Fruit fly (Drosophila melanogaster) whole organism, prepupa: ENCODE data around the gene Act88F.

Source experiments
- Blimp-1 ChIP-seq: fragments of 200-800 bp; sonication (Bioruptor generic); optimal IDR thresholded peaks from 3 replicates; lab custom pipeline; 2017; ENCODE audit warnings: missing biosample characterization, missing genetic modification characterization, mild to moderate bottlenecking, moderate library complexity, missing genetic modification reagents
- CG10631 ChIP-seq: fragments of 200-800 bp; sonication (Bioruptor generic); optimal IDR thresholded peaks from 2 replicates; lab custom pipeline; 2016; ENCODE audit warnings: missing biosample characterization, missing genetic modification characterization
- CG10669 ChIP-seq: fragments of 200-800 bp; sonication (Bioruptor generic); optimal IDR thresholded peaks from 3 replicates; lab custom pipeline; 2018; ENCODE audit warnings: missing biosample characterization, mild to moderate bottlenecking, missing genetic modification characterization, moderate library complexity
- CG11294 ChIP-seq: fragments of 200-800 bp; sonication (Bioruptor generic); IDR thresholded peaks from 2 replicates; pipeline ENCODE4 v1.3.6; 2022; ENCODE audit warnings: missing biosample characterization, missing genetic modification characterization
- CG11762 ChIP-seq: fragments of 200-800 bp; sonication (Bioruptor generic); optimal IDR thresholded peaks from 3 replicates; lab custom pipeline; 2016; ENCODE audit warnings: missing biosample characterization, missing genetic modification characterization; ENCODE audit not compliant: insufficient read depth
- CG11902 ChIP-seq: fragments of 200-800 bp; sonication (Bioruptor generic); optimal IDR thresholded peaks from 3 replicates; lab custom pipeline; 2016; ENCODE audit warnings: missing biosample characterization, missing genetic modification characterization
- CG1621 ChIP-seq: fragments of 200-800 bp; sonication (Bioruptor generic); optimal IDR thresholded peaks from 3 replicates; lab custom pipeline; 2018; ENCODE audit warnings: missing biosample characterization, mild to moderate bottlenecking, missing genetic modification characterization
- CG16779 ChIP-seq: fragments of 200-800 bp; sonication (Bioruptor generic); optimal IDR thresholded peaks from 3 replicates; lab custom pipeline; 2017; ENCODE audit warnings: missing biosample characterization, mild to moderate bottlenecking, missing genetic modification characterization
- CG31627 ChIP-seq: fragments of 200-800 bp; sonication (Bioruptor generic); optimal IDR thresholded peaks from 3 replicates; lab custom pipeline; 2016; ENCODE audit warnings: missing biosample characterization, missing genetic modification characterization
- CG32006 ChIP-seq: fragments of 200-800 bp; sonication (Bioruptor generic); optimal IDR thresholded peaks from 3 replicates; lab custom pipeline; 2017; ENCODE audit warnings: missing biosample characterization, mild to moderate bottlenecking, missing genetic modification characterization
- CG4318 ChIP-seq: fragments of 200-800 bp; sonication (Bioruptor generic); optimal IDR thresholded peaks from 3 replicates; lab custom pipeline; 2017; ENCODE audit warnings: missing biosample characterization, mild to moderate bottlenecking, missing genetic modification characterization
- CG6276 ChIP-seq: fragments of 200-800 bp; sonication (Bioruptor generic); optimal IDR thresholded peaks from 2 replicates; lab custom pipeline; 2017; ENCODE audit warnings: missing biosample characterization, mild to moderate bottlenecking, missing genetic modification characterization
- CG6808 ChIP-seq: fragments of 200-800 bp; sonication (Bioruptor generic); optimal IDR thresholded peaks from 3 replicates; lab custom pipeline; 2017; ENCODE audit warnings: missing biosample characterization, missing genetic modification characterization, mild to moderate bottlenecking, moderate library complexity, missing genetic modification reagents
- CG8119 ChIP-seq: fragments of 200-800 bp; sonication (Bioruptor generic); IDR thresholded peaks from 3 replicates; pipeline ENCODE4 v1.3.6; 2022; ENCODE audit warnings: missing biosample characterization, missing genetic modification characterization
- CG9139 ChIP-seq: fragments of 200-800 bp; sonication (Bioruptor generic); optimal IDR thresholded peaks from 3 replicates; lab custom pipeline; 2017; ENCODE audit warnings: missing biosample characterization, mild to moderate bottlenecking, missing genetic modification characterization
- Eip75B ChIP-seq: fragments of 200-800 bp; sonication (Bioruptor generic); optimal IDR thresholded peaks from 3 replicates; lab custom pipeline; 2016; ENCODE audit warnings: missing biosample characterization, missing genetic modification characterization
- Eip93F ChIP-seq: fragments of 200-800 bp; sonication (Bioruptor generic); optimal IDR thresholded peaks from 2 replicates; lab custom pipeline; 2016; ENCODE audit warnings: missing biosample characterization, mild to moderate bottlenecking, missing genetic modification characterization
- Ets21C ChIP-seq: fragments of 200-800 bp; sonication (Bioruptor generic); optimal IDR thresholded peaks from 3 replicates; lab custom pipeline; 2016; ENCODE audit warnings: missing biosample characterization, missing genetic modification characterization
- Gug ChIP-seq: fragments of 200-800 bp; sonication (Bioruptor generic); IDR thresholded peaks from 2 replicates; pipeline ENCODE4 v1.3.6; 2022; ENCODE audit warnings: missing biosample characterization, missing genetic modification characterization
- Hr39 ChIP-seq: fragments of 200-800 bp; sonication (Bioruptor generic); optimal IDR thresholded peaks from 2 replicates; lab custom pipeline; 2016; ENCODE audit warnings: missing biosample characterization, missing genetic modification characterization
- Hr4 ChIP-seq: fragments of 200-800 bp; sonication (Bioruptor generic); optimal IDR thresholded peaks from 3 replicates; lab custom pipeline; 2016; ENCODE audit warnings: missing biosample characterization, missing genetic modification characterization
- Met ChIP-seq: fragments of 200-800 bp; sonication (Bioruptor generic); optimal IDR thresholded peaks from 3 replicates; lab custom pipeline; 2016; ENCODE audit warnings: missing biosample characterization, missing genetic modification characterization
- OdsH ChIP-seq: fragments of 200-800 bp; sonication (Bioruptor generic); optimal IDR thresholded peaks from 3 replicates; lab custom pipeline; 2016; ENCODE audit warnings: missing biosample characterization, missing genetic modification characterization
- Smox ChIP-seq: fragments of 200-800 bp; sonication (Bioruptor generic); optimal IDR thresholded peaks from 3 replicates; lab custom pipeline; 2016; ENCODE audit warnings: missing biosample characterization, missing genetic modification characterization
- Sox14 ChIP-seq: fragments of 200-800 bp; sonication (Bioruptor generic); optimal IDR thresholded peaks from 3 replicates; lab custom pipeline; 2016; ENCODE audit warnings: missing biosample characterization, missing genetic modification characterization
- achi ChIP-seq: fragments of 200-800 bp; sonication (Bioruptor generic); optimal IDR thresholded peaks from 3 replicates; lab custom pipeline; 2016; ENCODE audit warnings: missing biosample characterization, missing genetic modification characterization
- cyc ChIP-seq: fragments of 200-800 bp; sonication (Bioruptor generic); optimal IDR thresholded peaks from 3 replicates; lab custom pipeline; 2016; ENCODE audit warnings: missing biosample characterization, missing genetic modification characterization
- dsx ChIP-seq: fragments of 200-800 bp; optimal IDR thresholded peaks from 3 replicates; lab custom pipeline; 2019; ENCODE audit warnings: missing biosample characterization, mild to moderate bottlenecking, missing genetic modification characterization, moderate library complexity; ENCODE audit not compliant: poor library complexity, severe bottlenecking
- eg ChIP-seq: fragments of 200-800 bp; sonication (Bioruptor generic); IDR thresholded peaks from 3 replicates; pipeline ENCODE4 v1.3.6; 2022; ENCODE audit warnings: missing biosample characterization, missing genetic modification characterization
- esn ChIP-seq: fragments of 200-800 bp; sonication (Bioruptor generic); optimal IDR thresholded peaks from 2 replicates; lab custom pipeline; 2016; ENCODE audit warnings: missing biosample characterization, mild to moderate bottlenecking, missing genetic modification characterization, moderate library complexity
- fd59A ChIP-seq: fragments of 200-800 bp; sonication (Bioruptor generic); optimal IDR thresholded peaks from 2 replicates; lab custom pipeline; 2017; ENCODE audit warnings: missing biosample characterization, mild to moderate bottlenecking, missing genetic modification characterization, missing genetic modification reagents
- fkh ChIP-seq: fragments of 200-800 bp; sonication (Bioruptor generic); optimal IDR thresholded peaks from 3 replicates; lab custom pipeline; 2017; ENCODE audit warnings: missing biosample characterization, mild to moderate bottlenecking, missing genetic modification characterization, moderate library complexity
- lz ChIP-seq: fragments of 200-800 bp; sonication (Bioruptor generic); optimal IDR thresholded peaks from 3 replicates; lab custom pipeline; 2016; ENCODE audit warnings: missing biosample characterization, missing genetic modification characterization
- net ChIP-seq: fragments of 200-800 bp; sonication (Bioruptor generic); optimal IDR thresholded peaks from 3 replicates; lab custom pipeline; 2016; ENCODE audit warnings: missing biosample characterization, missing genetic modification characterization
- pdm3 ChIP-seq: fragments of 200-800 bp; sonication (Bioruptor generic); optimal IDR thresholded peaks from 3 replicates; lab custom pipeline; 2016; ENCODE audit warnings: missing biosample characterization, missing genetic modification characterization
- salr ChIP-seq, 2 experiments: fragments of 200-800 bp; sonication (Bioruptor generic); optimal IDR thresholded peaks; 3 replicates each; lab custom pipeline; 2016 to 2018; ENCODE audit warnings: missing biosample characterization in 2 of 2, missing genetic modification characterization in 2 of 2, mild to moderate bottlenecking in 1 of 2
- ss ChIP-seq, 2 experiments: fragments of 200-800 bp; sonication (Bioruptor generic); optimal IDR thresholded peaks; 2 replicates in 1 of 2; 3 replicates in 1 of 2; lab custom pipeline; 2017 to 2018; ENCODE audit warnings: mild to moderate bottlenecking in 2 of 2, missing biosample characterization in 2 of 2, missing genetic modification characterization in 2 of 2, moderate library complexity in 1 of 2
- topi ChIP-seq: fragments of 200-800 bp; sonication (Bioruptor generic); optimal IDR thresholded peaks from 3 replicates; lab custom pipeline; 2016; ENCODE audit warnings: missing biosample characterization, missing genetic modification characterization
- vri ChIP-seq: fragments of 200-800 bp; sonication (Bioruptor generic); optimal IDR thresholded peaks from 3 replicates; lab custom pipeline; 2016; ENCODE audit warnings: missing biosample characterization, mild to moderate bottlenecking, missing genetic modification characterization

Gene Act88F

DNA sequence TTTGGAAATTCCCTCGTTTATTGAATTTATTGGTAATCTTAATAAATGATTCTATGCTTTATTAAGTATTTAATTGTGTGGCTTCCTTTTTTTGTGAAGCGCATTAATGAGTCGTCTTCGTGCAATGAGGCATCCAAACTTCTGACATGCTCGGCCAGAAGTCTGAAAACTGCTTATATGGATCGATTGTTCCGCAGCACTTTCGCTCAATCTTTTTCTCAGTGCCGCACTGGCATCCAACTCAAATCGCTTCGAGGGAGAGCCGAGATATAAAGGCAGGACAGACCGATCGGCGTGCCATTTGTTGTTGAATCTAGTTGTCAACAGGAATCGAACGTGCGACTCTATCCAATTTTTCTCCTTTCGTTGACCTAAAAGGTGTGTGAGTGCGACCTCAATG is at the start of gene Act88F:
Gene Act88F (plus strand): TSS at position 301 of the 400 bp plus-strand sequence.
- TF ChIP-seq CG6276 (GFP tag; lab: Kevin White, UChicago) (no peak), CG31627 (GFP tag; lab: Kevin White, UChicago) (no peak), fd59A (GFP tag; lab: Kevin White, UChicago) (no peak), CG10631 (no peak), CG11294 (GFP tag; lab: Robert Waterston, UW) (no peak), Eip93F (no peak)

DNA sequence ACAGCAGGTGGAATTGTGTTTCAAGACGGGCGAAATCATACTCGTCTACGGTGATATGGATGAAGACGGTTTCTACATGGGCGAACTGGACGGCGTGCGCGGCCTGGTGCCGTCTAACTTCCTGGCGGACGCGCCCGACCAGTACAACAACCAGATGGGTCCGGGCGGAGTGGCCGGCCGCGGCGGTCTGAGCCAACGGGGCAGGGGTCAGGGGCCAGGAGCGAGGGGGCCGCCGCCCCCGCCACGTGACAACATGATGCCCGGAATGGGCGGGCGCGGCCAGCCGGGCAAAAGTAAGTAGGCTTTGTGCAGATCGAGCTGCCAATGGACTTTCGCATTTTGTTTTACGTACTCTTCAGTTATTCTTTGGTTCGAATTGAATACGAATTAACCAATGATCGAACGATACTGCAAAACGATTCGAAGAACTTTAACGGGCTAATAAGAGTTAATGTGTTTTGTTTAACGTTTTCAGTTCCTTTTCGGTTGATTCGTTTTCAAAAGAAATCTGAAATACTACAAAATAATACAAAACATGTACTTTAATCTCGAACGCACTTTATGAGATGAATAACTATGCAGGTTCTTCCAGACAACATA is 46.5 kb upstream of the Act88F start:
- TF ChIP-seq Eip93F: no peak
- TF ChIP-seq CG8119 (GFP tag; lab: Robert Waterston, UW): no peak
- TF ChIP-seq Blimp-1: no peak
- no peak for TF ChIP-seq Sox14 (GFP tag; lab: Kevin White, UChicago)
- TF ChIP-seq Met (GFP tag; lab: Kevin White, UChicago): no peak
- TF ChIP-seq Gug: no peak
- no peak for TF ChIP-seq eg (GFP tag; lab: Robert Waterston, UW)
- TF ChIP-seq achi (GFP tag; lab: Kevin White, UChicago): no peak
- no peak for TF ChIP-seq esn (GFP tag; lab: Kevin White, UChicago)
- TF ChIP-seq Hr39 (GFP tag; lab: Kevin White, UChicago): no peak
- no peak for TF ChIP-seq lz (GFP tag; lab: Kevin White, UChicago)
- TF ChIP-seq, all 60 proteins: peak for 0

DNA sequence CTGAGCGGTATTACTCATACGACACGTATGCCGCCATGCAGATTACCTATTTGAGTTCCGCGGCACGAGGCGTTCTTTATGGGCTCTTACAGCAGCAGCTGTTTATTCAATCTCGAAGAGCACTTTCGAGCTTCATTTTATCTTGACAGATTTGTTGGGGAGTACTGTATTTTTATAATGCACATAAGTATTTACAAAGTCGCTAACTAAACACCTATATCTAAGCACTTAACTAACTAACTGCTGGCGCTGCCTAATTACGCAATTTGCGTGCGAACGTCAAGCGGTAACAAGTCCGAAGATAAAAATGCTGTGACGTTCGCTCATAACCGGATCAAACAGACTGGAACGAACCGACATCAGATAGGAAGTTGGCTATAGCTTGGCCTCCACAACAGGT is 37.1 kb upstream of the Act88F start:
- TF ChIP-seq Sox14 (GFP tag; lab: Kevin White, UChicago) (no peak), CG11902 (GFP tag; lab: Kevin White, UChicago) (no peak), CG16779 (tag; lab: Kevin White, UChicago) (no peak), salr (GFP tag; optimal IDR thresholded peaks at IDR 0.05; lab: Kevin White, UChicago) (no peak), vri (GFP tag; lab: Kevin White, UChicago) (peak; percentile 21), ss (GFP tag; optimal IDR thresholded peaks at IDR 0.05; lab: Kevin White, UChicago) (no peak), net (GFP tag; lab: Kevin White, UChicago) (no peak), Ets21C (GFP tag; lab: Kevin White, UChicago) (no peak), topi (GFP tag; lab: Kevin White, UChicago) (no peak), CG8119 (GFP tag; lab: Robert Waterston, UW) (no peak), Eip75B (GFP tag; lab: Kevin White, UChicago) (no peak), fkh (GFP tag; lab: Kevin White, UChicago) (peak; percentile 69), CG32006 (no peak), achi (GFP tag; lab: Kevin White, UChicago) (no peak), Hr39 (GFP tag; lab: Kevin White, UChicago) (no peak), Smox (GFP tag; lab: Kevin White, UChicago) (no peak), Blimp-1 (no peak)
- TF ChIP-seq, all 60 proteins: peak for 2

DNA sequence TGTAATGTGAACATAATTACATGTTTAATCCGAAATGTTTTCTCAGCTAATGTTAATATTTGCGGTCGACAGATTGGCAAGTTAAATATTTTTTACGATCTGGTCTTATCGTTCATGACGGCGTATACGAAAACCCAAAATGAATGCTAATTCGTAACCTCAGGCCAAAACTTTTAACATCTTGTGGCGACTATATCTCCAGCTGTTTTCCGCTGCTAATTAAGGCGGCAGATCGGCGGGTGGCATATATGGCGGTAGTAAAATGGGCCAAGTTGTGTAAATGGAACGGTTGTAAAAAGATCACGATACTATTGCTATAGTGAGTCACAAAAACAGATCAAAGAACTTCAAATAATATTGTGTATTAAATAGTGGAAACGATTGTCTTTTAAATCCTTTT is 33.4 kb upstream of the Act88F start:
- TF ChIP-seq esn (GFP tag; lab: Kevin White, UChicago): no peak
- no peak for TF ChIP-seq dsx
- no peak for TF ChIP-seq salr (GFP tag; optimal IDR thresholded peaks at IDR 0.05; lab: Kevin White, UChicago)
- TF ChIP-seq CG1621 (tag; lab: Kevin White, UChicago): no peak
- no peak for TF ChIP-seq CG6276 (GFP tag; lab: Kevin White, UChicago)
- no peak for TF ChIP-seq Smox (GFP tag; lab: Kevin White, UChicago)
- no peak for TF ChIP-seq Blimp-1
- no peak for TF ChIP-seq CG4318 (GFP tag; lab: Kevin White, UChicago)
- TF ChIP-seq Hr39 (GFP tag; lab: Kevin White, UChicago): no peak
- TF ChIP-seq net (GFP tag; lab: Kevin White, UChicago): no peak
- TF ChIP-seq vri (GFP tag; lab: Kevin White, UChicago): no peak
- no peak for TF ChIP-seq CG6808 (GFP tag; lab: Kevin White, UChicago)
- TF ChIP-seq OdsH (GFP tag; lab: Kevin White, UChicago): no peak
- TF ChIP-seq cyc (GFP tag; lab: Kevin White, UChicago): no peak
- no peak for TF ChIP-seq pdm3 (GFP tag; lab: Kevin White, UChicago)
- no peak for TF ChIP-seq Hr4 (GFP tag; lab: Kevin White, UChicago)
- TF ChIP-seq CG11762: no peak
- TF ChIP-seq CG9139 (GFP tag; lab: Kevin White, UChicago): no peak
- TF ChIP-seq CG11294 (GFP tag; lab: Robert Waterston, UW): no peak
- no peak for TF ChIP-seq CG10669
